Worm (Caenorhabditis elegans) whole organism, L2 larva: Measurements from ENCODE around the gene F44A2.3.

Source experiments
- C34F6.9 ChIP-seq: fragments of 150-350 bp; optimal IDR thresholded peaks from 2 replicates; lab custom pipeline; 2014; ENCODE audit warnings: missing biosample characterization, missing genetic modification characterization
- F13H6.1 ChIP-seq: sonication (generic microtip); optimal IDR thresholded peaks from 2 replicates; lab custom pipeline; 2016; ENCODE audit warnings: missing genetic modification characterization, missing compliant biosample characterization
- R02D3.7 ChIP-seq: fragments of 150-350 bp; optimal IDR thresholded peaks from 2 replicates; lab custom pipeline; 2014; ENCODE audit warnings: missing biosample characterization, missing genetic modification characterization
- Y55F3AM.14 ChIP-seq: fragments of 200-800 bp; sonication (Bioruptor generic); optimal IDR thresholded peaks from 2 replicates; lab custom pipeline; 2018; ENCODE audit warnings: mild to moderate bottlenecking, missing genetic modification characterization, missing compliant biosample characterization
- ZK546.5 ChIP-seq: sonication (generic microtip); optimal IDR thresholded peaks from 2 replicates; lab custom pipeline; 2017; ENCODE audit warnings: missing biosample characterization, missing genetic modification characterization
- alr-1 ChIP-seq: fragments of 150-350 bp; optimal IDR thresholded peaks from 2 replicates; lab custom pipeline; 2014; ENCODE audit warnings: missing biosample characterization, missing genetic modification characterization
- aly-2 ChIP-seq: fragments of 150-350 bp; optimal IDR thresholded peaks from 2 replicates; lab custom pipeline; 2014; ENCODE audit warnings: missing biosample characterization, missing genetic modification characterization
- ama-1 ChIP-seq: fragments of 150-350 bp; optimal IDR thresholded peaks from 2 replicates; lab custom pipeline; 2018; ENCODE audit warnings: inconsistent platforms
- blmp-1 ChIP-seq: sonication (generic microtip); optimal IDR thresholded peaks from 2 replicates; lab custom pipeline; 2017; ENCODE audit warnings: missing genetic modification characterization, mild to moderate bottlenecking, missing compliant biosample characterization, antibody characterized with exemption, moderate library complexity; ENCODE audit not compliant: insufficient read depth
- ceh-16 ChIP-seq: fragments of 150-350 bp; optimal IDR thresholded peaks from 2 replicates; lab custom pipeline; 2014; ENCODE audit warnings: missing biosample characterization, missing genetic modification characterization
- ceh-82 ChIP-seq: fragments of 150-350 bp; optimal IDR thresholded peaks from 2 replicates; lab custom pipeline; 2014; ENCODE audit warnings: missing biosample characterization, missing genetic modification characterization
- crh-2 ChIP-seq: sonication (generic microtip); optimal IDR thresholded peaks from 2 replicates; lab custom pipeline; 2017; ENCODE audit warnings: missing biosample characterization, missing genetic modification characterization
- dmd-4 ChIP-seq: sonication (generic microtip); optimal IDR thresholded peaks from 2 replicates; lab custom pipeline; 2017; ENCODE audit warnings: missing biosample characterization, missing genetic modification characterization
- egl-27 ChIP-seq: sonication (generic microtip); optimal IDR thresholded peaks from 3 replicates; lab custom pipeline; 2017; ENCODE audit warnings: missing biosample characterization, missing genetic modification reagents, missing genetic modification characterization
- elt-1 ChIP-seq: fragments of 150-350 bp; optimal IDR thresholded peaks from 2 replicates; lab custom pipeline; 2014; ENCODE audit warnings: missing biosample characterization, missing genetic modification characterization
- elt-3 ChIP-seq: sonication (generic microtip); optimal IDR thresholded peaks from 2 replicates; lab custom pipeline; 2017; ENCODE audit warnings: missing biosample characterization, missing genetic modification characterization
- fos-1 ChIP-seq: fragments of 150-350 bp; optimal IDR thresholded peaks from 2 replicates; lab custom pipeline; 2014; ENCODE audit warnings: missing biosample characterization, missing genetic modification characterization
- gmeb-1 ChIP-seq: fragments of 150-350 bp; optimal IDR thresholded peaks from 2 replicates; lab custom pipeline; 2014; ENCODE audit warnings: missing biosample characterization, missing genetic modification characterization
- lin-11 ChIP-seq: fragments of 150-350 bp; sonication (generic microtip); optimal IDR thresholded peaks from 2 replicates; lab custom pipeline; 2014; ENCODE audit warnings: missing biosample characterization, missing genetic modification characterization, inconsistent platforms, mixed read lengths
- lin-13 ChIP-seq: fragments of 150-350 bp; optimal IDR thresholded peaks from 2 replicates; lab custom pipeline; 2014; ENCODE audit warnings: missing biosample characterization, missing genetic modification reagents, missing genetic modification characterization
- lin-39 ChIP-seq: fragments of 150-350 bp; optimal IDR thresholded peaks from 2 replicates; lab custom pipeline; 2014; ENCODE audit warnings: missing biosample characterization, missing genetic modification reagents, missing genetic modification characterization
- lsy-2 ChIP-seq, 2 experiments: fragments of 150-350 bp in 1 of 2; sonication (generic microtip) in 1 of 2; optimal IDR thresholded peaks; 2 replicates each; lab custom pipeline; 2014 to 2017; ENCODE audit warnings: missing biosample characterization in 2 of 2, missing genetic modification characterization in 2 of 2
- mab-5 ChIP-seq: fragments of 150-350 bp; optimal IDR thresholded peaks from 2 replicates; lab custom pipeline; 2014; ENCODE audit warnings: missing biosample characterization, missing genetic modification characterization
- mbf-1 ChIP-seq: sonication (generic microtip); optimal IDR thresholded peaks from 2 replicates; lab custom pipeline; 2017; ENCODE audit warnings: missing biosample characterization, missing genetic modification characterization
- mdl-1 ChIP-seq, 2 experiments: fragments of 150-350 bp in 1 of 2; sonication (generic microtip) in 1 of 2; optimal IDR thresholded peaks; 2 replicates each; lab custom pipeline; 2017; ENCODE audit warnings: missing biosample characterization in 2 of 2, missing genetic modification characterization in 2 of 2
- nhr-10 ChIP-seq: sonication (generic microtip); optimal IDR thresholded peaks from 2 replicates; lab custom pipeline; 2017; ENCODE audit warnings: missing biosample characterization, missing genetic modification characterization
- nhr-11 ChIP-seq: fragments of 150-350 bp; optimal IDR thresholded peaks from 2 replicates; lab custom pipeline; 2014; ENCODE audit warnings: missing biosample characterization, missing genetic modification characterization
- nhr-12 ChIP-seq: fragments of 150-350 bp; optimal IDR thresholded peaks from 2 replicates; lab custom pipeline; 2014; ENCODE audit warnings: missing biosample characterization, missing genetic modification characterization
- nhr-129 ChIP-seq: fragments of 150-350 bp; optimal IDR thresholded peaks from 2 replicates; lab custom pipeline; 2014; ENCODE audit warnings: missing biosample characterization, missing genetic modification characterization
- nhr-21 ChIP-seq: fragments of 150-350 bp; optimal IDR thresholded peaks from 2 replicates; lab custom pipeline; 2014; ENCODE audit warnings: missing biosample characterization, missing genetic modification characterization
- nhr-23 ChIP-seq: fragments of 150-350 bp; optimal IDR thresholded peaks from 2 replicates; lab custom pipeline; 2014; ENCODE audit warnings: missing biosample characterization, missing genetic modification reagents, missing genetic modification characterization
- nhr-237 ChIP-seq: fragments of 150-350 bp; optimal IDR thresholded peaks from 2 replicates; lab custom pipeline; 2014; ENCODE audit warnings: missing biosample characterization, missing genetic modification characterization
- nhr-25 ChIP-seq: fragments of 150-350 bp; sonication (generic microtip); optimal IDR thresholded peaks from 3 replicates; lab custom pipeline; 2014; ENCODE audit warnings: missing biosample characterization, missing genetic modification characterization
- nhr-6 ChIP-seq: fragments of 150-350 bp; optimal IDR thresholded peaks from 2 replicates; lab custom pipeline; 2014; ENCODE audit warnings: missing biosample characterization, missing genetic modification characterization
- nhr-77 ChIP-seq: fragments of 150-350 bp; optimal IDR thresholded peaks from 2 replicates; lab custom pipeline; 2014; ENCODE audit warnings: missing biosample characterization, missing genetic modification characterization
- peb-1 ChIP-seq: fragments of 150-350 bp; optimal IDR thresholded peaks from 2 replicates; lab custom pipeline; 2014; ENCODE audit warnings: missing biosample characterization, missing genetic modification characterization
- sem-4 ChIP-seq: fragments of 150-350 bp; optimal IDR thresholded peaks from 2 replicates; lab custom pipeline; 2014; ENCODE audit warnings: missing biosample characterization, missing genetic modification reagents, missing genetic modification characterization
- skn-1 ChIP-seq: sonication (generic microtip); optimal IDR thresholded peaks from 2 replicates; lab custom pipeline; 2017; ENCODE audit warnings: missing biosample characterization, missing genetic modification characterization
- sma-3 ChIP-seq: sonication (generic microtip); optimal IDR thresholded peaks from 2 replicates; lab custom pipeline; 2016; ENCODE audit warnings: missing genetic modification reagents, missing genetic modification characterization, missing compliant biosample characterization
- sma-9 ChIP-seq, 2 experiments: fragments of 150-350 bp in 1 of 2; sonication (generic microtip) in 1 of 2; optimal IDR thresholded peaks; 2 replicates each; lab custom pipeline; 2014 to 2016; ENCODE audit warnings: missing genetic modification characterization in 2 of 2, mild to moderate bottlenecking in 1 of 2, missing biosample characterization in 1 of 2, missing compliant biosample characterization in 1 of 2, missing genetic modification reagents in 1 of 2, moderate library complexity in 1 of 2
- snpc-4 ChIP-seq: fragments of 150-350 bp; optimal IDR thresholded peaks from 2 replicates; lab custom pipeline; 2014; ENCODE audit warnings: missing biosample characterization, missing genetic modification characterization
- unc-39 ChIP-seq: fragments of 150-350 bp; optimal IDR thresholded peaks from 2 replicates; lab custom pipeline; 2014; ENCODE audit warnings: missing biosample characterization, missing genetic modification characterization
- unc-55 ChIP-seq: fragments of 150-350 bp; sonication (generic microtip); optimal IDR thresholded peaks from 3 replicates; lab custom pipeline; 2014; ENCODE audit warnings: missing biosample characterization, missing genetic modification reagents, missing genetic modification characterization
- unc-62 ChIP-seq: fragments of 150-350 bp; optimal IDR thresholded peaks from 2 replicates; lab custom pipeline; 2014; ENCODE audit warnings: missing biosample characterization, missing genetic modification reagents, missing genetic modification characterization
- zag-1 ChIP-seq: fragments of 150-350 bp; optimal IDR thresholded peaks from 2 replicates; lab custom pipeline; 2014; ENCODE audit warnings: missing biosample characterization, missing genetic modification characterization
- ztf-1 ChIP-seq: fragments of 200-800 bp; sonication (Bioruptor generic); conservative IDR thresholded peaks from 2 replicates; pipeline ENCODE4 v1.3.6; 2022; ENCODE audit warnings: missing genetic modification characterization, missing compliant biosample characterization
- ztf-11 ChIP-seq: sonication (generic microtip); optimal IDR thresholded peaks from 2 replicates; lab custom pipeline; 2017; ENCODE audit warnings: missing biosample characterization, missing genetic modification characterization
- ztf-4 ChIP-seq: fragments of 150-350 bp; optimal IDR thresholded peaks from 2 replicates; lab custom pipeline; 2014; ENCODE audit warnings: missing biosample characterization, missing genetic modification characterization

The F44A2.3 gene

DNA sequence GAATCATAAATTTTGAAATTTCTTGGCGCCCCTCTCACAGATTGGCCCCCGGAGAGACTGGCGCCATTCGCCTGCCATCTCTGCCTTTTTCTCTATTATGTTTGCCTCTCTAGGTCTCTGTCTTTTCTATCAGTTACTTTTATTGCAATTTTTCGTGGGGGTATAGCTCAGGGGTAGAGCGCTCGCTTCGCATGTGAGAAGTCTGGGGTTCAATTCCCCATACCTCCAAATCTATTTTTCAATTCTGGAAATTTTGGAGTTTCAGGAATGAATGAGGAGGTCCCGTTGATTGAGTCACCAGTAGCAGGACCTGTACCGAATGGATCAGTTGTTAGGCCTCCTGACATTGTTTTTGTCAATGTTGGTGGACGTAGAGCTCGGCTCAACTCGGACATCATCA is 12.8 kb downstream of the F44A2.3 start, which contains the start of gene kvs-3:
Gene kvs-3, plus strand, starts transcription at position 266 of the 400 bp plus-strand sequence.
- TF ChIP-seq nhr-21 (tag; lab: Kevin White, UChicago) (peak; percentile 15), alr-1 (no peak), nhr-129 (peak; percentile 55), sma-3 (GFP tag; lab: Kevin White, UChicago) (peak; percentile 47), C34F6.9 (tag; lab: Kevin White, UChicago) (peak; percentile 12), F13H6.1 (tag; lab: Kevin White, UChicago) (peak; percentile 33), mbf-1 (tag; lab: Kevin White, UChicago) (no peak), aly-2 (tag; lab: Kevin White, UChicago) (no peak), ZK546.5 (no peak), zag-1 (tag; lab: Kevin White, UChicago) (no peak), R02D3.7 (tag; lab: Kevin White, UChicago) (no peak), skn-1 (tag; lab: Kevin White, UChicago) (no peak), egl-27 (peak; percentile 57), ama-1 (lab: Kevin White, UChicago) (no peak), peb-1 (tag; lab: Kevin White, UChicago) (no peak), ztf-11 (tag; lab: Kevin White, UChicago) (no peak), fos-1 (tag; lab: Kevin White, UChicago) (peak; percentile 46), mdl-1 (tag; optimal IDR thresholded peaks at IDR 0.05; lab: Kevin White, UChicago) (no peak), blmp-1 (tag; lab: Kevin White, UChicago) (no peak), nhr-12 (tag; lab: Kevin White, UChicago) (no peak), ceh-82 (no peak), unc-55 (peak; percentile 22), nhr-11 (tag; lab: Kevin White, UChicago) (no peak), lin-39 (no peak), nhr-77 (tag; lab: Kevin White, UChicago) (no peak), sem-4 (tag; lab: Kevin White, UChicago) (no peak), unc-39 (no peak), sma-9 (GFP tag; optimal IDR thresholded peaks at IDR 0.05; lab: Kevin White, UChicago) (peak; percentile 84), sma-9 (tag; optimal IDR thresholded peaks at IDR 0.05; lab: Kevin White, UChicago) (no peak), mab-5 (tag; lab: Kevin White, UChicago) (peak; percentile 36), nhr-237 (tag; lab: Kevin White, UChicago) (no peak), nhr-10 (tag; lab: Kevin White, UChicago) (no peak), lin-13 (GFP tag; lab: Kevin White, UChicago) (peak; percentile 45), dmd-4 (tag; lab: Kevin White, UChicago) (no peak), Y55F3AM.14 (GFP tag; lab: Kevin White, UChicago) (peak; percentile 8), crh-2 (peak; percentile 72), ztf-1 (GFP tag; lab: Robert Waterston, UW) (no peak), elt-1 (tag; lab: Kevin White, UChicago) (no peak), nhr-6 (tag; lab: Kevin White, UChicago) (no peak), ceh-16 (tag; lab: Kevin White, UChicago) (no peak), ztf-4 (tag; lab: Kevin White, UChicago) (no peak), elt-3 (tag; lab: Kevin White, UChicago) (no peak), unc-62 (GFP tag; lab: Kevin White, UChicago) (no peak), gmeb-1 (tag; lab: Kevin White, UChicago) (no peak), nhr-23 (tag; lab: Kevin White, UChicago) (no peak), snpc-4 (tag; lab: Kevin White, UChicago) (no peak), nhr-25 (tag; lab: Kevin White, UChicago) (no peak), lin-11 (no peak), lsy-2 (tag; optimal IDR thresholded peaks at IDR 0.05; lab: Kevin White, UChicago) (peak in 1 of 2 experiments; percentile 36)
